Fruit fly (Drosophila melanogaster) whole organism, embryonic: Measurements from ENCODE around the gene CG33293.

Source experiments
- Adf1 ChIP-seq: fragments of 200-800 bp; sonication (Bioruptor generic); IDR thresholded peaks from 2 replicates; pipeline ENCODE4 v1.3.6; 2022; ENCODE audit warnings: missing biosample characterization, missing genetic modification characterization
- BEAF-32 ChIP-seq: fragments of 200-800 bp; sonication (Bioruptor generic); optimal IDR thresholded peaks from 3 replicates; lab custom pipeline; 2017; ENCODE audit warnings: missing biosample characterization, missing genetic modification characterization, mild to moderate bottlenecking, moderate library complexity, missing genetic modification reagents
- CG10209 ChIP-seq: fragments of 200-800 bp; sonication (Bioruptor generic); optimal IDR thresholded peaks from 3 replicates; lab custom pipeline; 2017; ENCODE audit warnings: missing biosample characterization, mild to moderate bottlenecking, missing genetic modification characterization, missing genetic modification reagents
- CG11456 ChIP-seq: fragments of 200-800 bp; sonication (Bioruptor generic); IDR thresholded peaks from 3 replicates; pipeline ENCODE4 v1.3.6; 2022; ENCODE audit warnings: missing biosample characterization, missing genetic modification characterization
- CG11695 ChIP-seq: fragments of 200-800 bp; sonication (Bioruptor generic); IDR thresholded peaks from 3 replicates; pipeline ENCODE4 v1.3.6; 2022; ENCODE audit warnings: missing biosample characterization, missing genetic modification characterization
- CG12071 ChIP-seq: fragments of 200-800 bp; sonication (Bioruptor generic); optimal IDR thresholded peaks from 3 replicates; lab custom pipeline; 2018; ENCODE audit warnings: missing biosample characterization, mild to moderate bottlenecking, missing genetic modification characterization
- CG12104 ChIP-seq: fragments of 200-800 bp; sonication (Bioruptor generic); optimal IDR thresholded peaks from 3 replicates; lab custom pipeline; 2016; ENCODE audit warnings: missing biosample characterization, missing genetic modification characterization
- CG12236 ChIP-seq: fragments of 200-800 bp; sonication (Bioruptor generic); optimal IDR thresholded peaks from 2 replicates; lab custom pipeline; 2016; ENCODE audit warnings: missing biosample characterization, missing genetic modification characterization
- CG12744 ChIP-seq: fragments of 200-800 bp; sonication (Bioruptor generic); optimal IDR thresholded peaks from 2 replicates; lab custom pipeline; 2016; ENCODE audit warnings: missing biosample characterization, missing genetic modification characterization
- CG13424 ChIP-seq: fragments of 200-800 bp; sonication (Bioruptor generic); optimal IDR thresholded peaks from 2 replicates; lab custom pipeline; 2019; ENCODE audit warnings: missing biosample characterization, mild to moderate bottlenecking, missing genetic modification characterization, moderate library complexity
- CG14014 ChIP-seq: fragments of 200-800 bp; sonication (Bioruptor generic); IDR thresholded peaks from 2 replicates; pipeline ENCODE4 v1.3.6; 2022; ENCODE audit warnings: missing biosample characterization, missing genetic modification characterization
- CG15073 ChIP-seq: fragments of 200-800 bp; sonication (Bioruptor generic); optimal IDR thresholded peaks from 2 replicates; lab custom pipeline; 2016; ENCODE audit warnings: missing biosample characterization, missing genetic modification characterization
- CG16863 ChIP-seq: fragments of 200-800 bp; sonication (Bioruptor generic); optimal IDR thresholded peaks from 3 replicates; lab custom pipeline; 2016; ENCODE audit warnings: missing biosample characterization, missing genetic modification characterization
- CG17568 ChIP-seq: fragments of 200-800 bp; sonication (Bioruptor generic); optimal IDR thresholded peaks from 2 replicates; lab custom pipeline; 2018; ENCODE audit warnings: missing biosample characterization, mild to moderate bottlenecking, missing genetic modification characterization, moderate library complexity
- CG18011 ChIP-seq: fragments of 200-800 bp; sonication (Bioruptor generic); optimal IDR thresholded peaks from 2 replicates; lab custom pipeline; 2017; ENCODE audit warnings: missing biosample characterization, missing genetic modification characterization, mild to moderate bottlenecking, moderate library complexity, missing genotype
- CG4424 ChIP-seq: fragments of 200-800 bp; sonication (Bioruptor generic); optimal IDR thresholded peaks from 3 replicates; lab custom pipeline; 2016; ENCODE audit warnings: missing biosample characterization, missing genetic modification characterization
- CG7357 ChIP-seq: fragments of 200-800 bp; sonication (Bioruptor generic); IDR thresholded peaks from 3 replicates; pipeline ENCODE4 v1.3.6; 2022; ENCODE audit warnings: missing biosample characterization, missing genetic modification characterization
- CG8359 ChIP-seq: fragments of 200-800 bp; sonication (Bioruptor generic); optimal IDR thresholded peaks from 2 replicates; lab custom pipeline; 2017; ENCODE audit warnings: missing biosample characterization, mild to moderate bottlenecking, missing genetic modification characterization, borderline replicate concordance
- CG9797 ChIP-seq: fragments of 200-800 bp; sonication (Bioruptor generic); optimal IDR thresholded peaks from 3 replicates; lab custom pipeline; 2018; ENCODE audit warnings: missing biosample characterization, mild to moderate bottlenecking, missing genetic modification characterization
- CTCF ChIP-seq: fragments of 200-800 bp; sonication (Bioruptor generic); optimal IDR thresholded peaks from 2 replicates; lab custom pipeline; 2017; ENCODE audit warnings: missing biosample characterization, mild to moderate bottlenecking, missing genetic modification characterization, moderate library complexity
- Dip2 ChIP-seq: fragments of 200-800 bp; sonication (Bioruptor generic); IDR thresholded peaks from 2 replicates; pipeline ENCODE4 v1.3.6; 2022; ENCODE audit warnings: missing biosample characterization, missing genetic modification characterization
- Ets97D ChIP-seq: fragments of 200-800 bp; sonication (Bioruptor generic); optimal IDR thresholded peaks from 3 replicates; lab custom pipeline; 2016; ENCODE audit warnings: missing biosample characterization, missing genetic modification characterization
- HLH4C ChIP-seq: fragments of 200-800 bp; sonication (Bioruptor generic); IDR thresholded peaks from 3 replicates; pipeline ENCODE4 v1.3.6; 2022; ENCODE audit warnings: missing biosample characterization, missing genetic modification characterization; ENCODE audit not compliant: partially characterized antibody
- Hand ChIP-seq: fragments of 200-800 bp; sonication (Bioruptor generic); optimal IDR thresholded peaks from 2 replicates; lab custom pipeline; 2017; ENCODE audit warnings: mild to moderate bottlenecking, missing biosample characterization, missing genetic modification reagents, missing genetic modification characterization
- Hr51 ChIP-seq, 2 experiments: fragments of 200-800 bp; sonication (Bioruptor generic); optimal IDR thresholded peaks; 2 replicates in 1 of 2; 3 replicates in 1 of 2; lab custom pipeline; 2016 to 2018; ENCODE audit warnings: missing biosample characterization in 2 of 2, missing genetic modification characterization in 2 of 2, mild to moderate bottlenecking in 1 of 2, moderate library complexity in 1 of 2
- MESR4 ChIP-seq: fragments of 200-800 bp; sonication (Bioruptor generic); optimal IDR thresholded peaks from 2 replicates; lab custom pipeline; 2018; ENCODE audit warnings: missing biosample characterization, mild to moderate bottlenecking, missing genetic modification characterization, moderate library complexity
- Opbp ChIP-seq: fragments of 200-800 bp; sonication (Bioruptor generic); IDR thresholded peaks from 3 replicates; pipeline ENCODE4 v1.3.6; 2022; ENCODE audit warnings: missing biosample characterization, missing genetic modification characterization; ENCODE audit not compliant: partially characterized antibody
- Sox100B ChIP-seq: fragments of 200-800 bp; sonication (Bioruptor generic); optimal IDR thresholded peaks from 3 replicates; lab custom pipeline; 2018; ENCODE audit warnings: missing biosample characterization, mild to moderate bottlenecking, missing genetic modification characterization
- Stat92E ChIP-seq, 3 experiments: fragments of >200 bp in 2 of 3; fragments of 200-800 bp in 1 of 3; sonication (Bioruptor generic) in 1 of 3; optimal IDR thresholded peaks; 2 replicates each; lab custom pipeline; 2017 to 2019; ENCODE audit warnings: missing biosample characterization in 3 of 3, missing genetic modification characterization in 3 of 3, mild to moderate bottlenecking in 1 of 3, moderate library complexity in 1 of 3
- Tbp ChIP-seq: fragments of >200 bp; optimal IDR thresholded peaks from 2 replicates; lab custom pipeline; 2018; ENCODE audit warnings: missing biosample characterization, missing genetic modification characterization
- Usf ChIP-seq: fragments of 200-800 bp; sonication (Bioruptor generic); optimal IDR thresholded peaks from 2 replicates; lab custom pipeline; 2017; ENCODE audit warnings: missing genotype, missing biosample characterization, missing genetic modification characterization
- Vsx1 ChIP-seq: fragments of 200-800 bp; sonication (Bioruptor generic); optimal IDR thresholded peaks from 2 replicates; lab custom pipeline; 2017; ENCODE audit warnings: missing biosample characterization, mild to moderate bottlenecking, missing genetic modification characterization, missing genetic modification reagents
- Xrp1 ChIP-seq: fragments of 200-800 bp; sonication (Bioruptor generic); IDR thresholded peaks from 2 replicates; pipeline ENCODE4 v1.3.6; 2022; ENCODE audit warnings: missing biosample characterization, missing genetic modification characterization
- bcd ChIP-seq: fragments of 200-800 bp; sonication (Bioruptor generic); optimal IDR thresholded peaks from 2 replicates; lab custom pipeline; 2017; ENCODE audit warnings: missing biosample characterization, mild to moderate bottlenecking, missing genetic modification characterization
- crc ChIP-seq: fragments of 200-800 bp; sonication (Bioruptor generic); optimal IDR thresholded peaks from 2 replicates; lab custom pipeline; 2016; ENCODE audit warnings: missing biosample characterization, missing genetic modification characterization
- dmrt11E ChIP-seq: fragments of 200-800 bp; sonication (Bioruptor generic); optimal IDR thresholded peaks from 3 replicates; lab custom pipeline; 2018; ENCODE audit warnings: missing biosample characterization, mild to moderate bottlenecking, missing genetic modification characterization, moderate library complexity
- esg ChIP-seq: fragments of 200-800 bp; sonication (Bioruptor generic); conservative IDR thresholded peaks from 2 replicates; pipeline ENCODE4 v1.3.6; 2022; ENCODE audit warnings: missing biosample characterization, missing genetic modification characterization
- eve ChIP-seq, 2 experiments: fragments of >200 bp; optimal IDR thresholded peaks; 2 replicates each; lab custom pipeline; 2017; ENCODE audit warnings: missing biosample characterization in 2 of 2, missing genetic modification characterization in 2 of 2
- grn ChIP-seq: fragments of 200-800 bp; sonication (Bioruptor generic); optimal IDR thresholded peaks from 3 replicates; lab custom pipeline; 2017; ENCODE audit warnings: missing biosample characterization, missing genetic modification characterization
- hth ChIP-seq: fragments of >200 bp; optimal IDR thresholded peaks from 2 replicates; lab custom pipeline; 2017; ENCODE audit warnings: inconsistent platforms
- jing ChIP-seq: fragments of 200-800 bp; sonication (Bioruptor generic); optimal IDR thresholded peaks from 2 replicates; lab custom pipeline; 2018; ENCODE audit warnings: missing biosample characterization, mild to moderate bottlenecking, missing genetic modification characterization
- prd ChIP-seq, 3 experiments: fragments of >200 bp in 2 of 3; fragments of 200-800 bp in 1 of 3; sonication (Bioruptor generic) in 1 of 3; optimal IDR thresholded peaks in 2 of 3; IDR thresholded peaks in 1 of 3; 2 replicates in 2 of 3; 3 replicates in 1 of 3; pipeline versions ENCODE4 v1.3.6 to Lab custom; 2017 to 2022; ENCODE audit warnings: missing biosample characterization in 1 of 3, missing genetic modification characterization in 1 of 3
- sd ChIP-seq: fragments of 200-800 bp; sonication (Bioruptor generic); optimal IDR thresholded peaks from 3 replicates; lab custom pipeline; 2018; ENCODE audit warnings: missing biosample characterization, mild to moderate bottlenecking, missing genetic modification characterization, moderate library complexity
- tgo ChIP-seq: fragments of 200-800 bp; sonication (Bioruptor generic); IDR thresholded peaks from 3 replicates; pipeline ENCODE4 v1.3.6; 2022; ENCODE audit warnings: missing biosample characterization, missing genetic modification characterization
- tin ChIP-seq: fragments of 200-800 bp; sonication (Bioruptor generic); optimal IDR thresholded peaks from 3 replicates; lab custom pipeline; 2016; ENCODE audit warnings: missing biosample characterization, missing genetic modification characterization
- trem ChIP-seq: fragments of 200-800 bp; optimal IDR thresholded peaks from 3 replicates; lab custom pipeline; 2019; ENCODE audit warnings: missing biosample characterization, mild to moderate bottlenecking, missing genetic modification characterization, moderate library complexity
- unc-4 ChIP-seq: fragments of 200-800 bp; sonication (Bioruptor generic); IDR thresholded peaks from 2 replicates; pipeline ENCODE4 v1.3.6; 2022; ENCODE audit warnings: missing biosample characterization, missing genetic modification characterization; ENCODE audit not compliant: partially characterized antibody

The CG33293 gene

DNA sequence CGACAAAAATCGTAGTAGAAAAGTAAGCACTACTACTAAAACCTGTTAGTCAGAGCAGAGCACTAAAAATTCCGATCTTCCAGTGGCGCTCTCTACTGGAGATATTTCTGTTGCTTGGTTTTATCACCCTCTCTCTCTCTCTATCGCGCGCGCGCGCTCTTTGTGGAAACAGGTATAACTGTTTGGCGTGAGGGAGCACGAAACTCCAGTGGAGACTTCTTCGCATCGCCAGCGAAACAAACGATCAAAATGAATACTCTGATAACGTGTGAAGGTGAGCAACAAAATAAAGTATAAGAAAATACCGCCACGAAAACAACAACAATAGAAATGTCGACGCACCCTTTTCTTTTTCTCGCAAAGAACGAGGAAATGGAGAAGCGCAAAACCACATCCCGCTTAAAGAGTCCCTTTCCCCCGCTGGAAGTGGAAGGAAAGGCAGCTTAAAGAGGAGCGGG lies 24.2 kb downstream of the CG33293 start (continued):
- peak; percentile 29 for TF ChIP-seq BEAF-32 (GFP tag; lab: Kevin White, UChicago)
- no peak for TF ChIP-seq Xrp1
- no peak for TF ChIP-seq CG12236 (GFP tag; lab: Kevin White, UChicago)
- TF ChIP-seq Adf1: no peak
- TF ChIP-seq CG16863 (GFP tag; lab: Kevin White, UChicago): no peak
- TF ChIP-seq CG11695 (GFP tag; lab: Robert Waterston, UW): no peak
- TF ChIP-seq CG8359 (GFP tag; lab: Kevin White, UChicago): no peak
- peak; percentile 89 for TF ChIP-seq CTCF (GFP tag; lab: Kevin White, UChicago)
- TF ChIP-seq esg: no peak
- TF ChIP-seq CG10209 (GFP tag; lab: Kevin White, UChicago): no peak
- TF ChIP-seq Dip2: no peak
- TF ChIP-seq unc-4: peak; percentile 41; the same call in 1 of the 2 replicates
- no peak for TF ChIP-seq dmrt11E
- TF ChIP-seq crc (GFP tag; lab: Kevin White, UChicago): no peak
- no peak for TF ChIP-seq Hr51 (GFP tag; optimal IDR thresholded peaks at IDR 0.05; lab: Kevin White, UChicago)
- no peak for TF ChIP-seq tin (GFP tag; lab: Kevin White, UChicago)
- TF ChIP-seq trem (tag; lab: Kevin White, UChicago): no peak
- TF ChIP-seq CG17568 (GFP tag; lab: Kevin White, UChicago): no peak
- TF ChIP-seq Sox100B (GFP tag; lab: Kevin White, UChicago): no peak
- no peak for TF ChIP-seq bcd (GFP tag; lab: Kevin White, UChicago)
- TF ChIP-seq CG4424 (GFP tag; lab: Kevin White, UChicago): peak; percentile 89
- TF ChIP-seq grn (GFP tag; lab: Kevin White, UChicago): peak; percentile 55
- peak; percentile 99 for TF ChIP-seq sd (tag; lab: Kevin White, UChicago)
- no peak for TF ChIP-seq CG12744 (GFP tag; lab: Kevin White, UChicago)
- TF ChIP-seq CG7357 (GFP tag; lab: Robert Waterston, UW): no peak

DNA sequence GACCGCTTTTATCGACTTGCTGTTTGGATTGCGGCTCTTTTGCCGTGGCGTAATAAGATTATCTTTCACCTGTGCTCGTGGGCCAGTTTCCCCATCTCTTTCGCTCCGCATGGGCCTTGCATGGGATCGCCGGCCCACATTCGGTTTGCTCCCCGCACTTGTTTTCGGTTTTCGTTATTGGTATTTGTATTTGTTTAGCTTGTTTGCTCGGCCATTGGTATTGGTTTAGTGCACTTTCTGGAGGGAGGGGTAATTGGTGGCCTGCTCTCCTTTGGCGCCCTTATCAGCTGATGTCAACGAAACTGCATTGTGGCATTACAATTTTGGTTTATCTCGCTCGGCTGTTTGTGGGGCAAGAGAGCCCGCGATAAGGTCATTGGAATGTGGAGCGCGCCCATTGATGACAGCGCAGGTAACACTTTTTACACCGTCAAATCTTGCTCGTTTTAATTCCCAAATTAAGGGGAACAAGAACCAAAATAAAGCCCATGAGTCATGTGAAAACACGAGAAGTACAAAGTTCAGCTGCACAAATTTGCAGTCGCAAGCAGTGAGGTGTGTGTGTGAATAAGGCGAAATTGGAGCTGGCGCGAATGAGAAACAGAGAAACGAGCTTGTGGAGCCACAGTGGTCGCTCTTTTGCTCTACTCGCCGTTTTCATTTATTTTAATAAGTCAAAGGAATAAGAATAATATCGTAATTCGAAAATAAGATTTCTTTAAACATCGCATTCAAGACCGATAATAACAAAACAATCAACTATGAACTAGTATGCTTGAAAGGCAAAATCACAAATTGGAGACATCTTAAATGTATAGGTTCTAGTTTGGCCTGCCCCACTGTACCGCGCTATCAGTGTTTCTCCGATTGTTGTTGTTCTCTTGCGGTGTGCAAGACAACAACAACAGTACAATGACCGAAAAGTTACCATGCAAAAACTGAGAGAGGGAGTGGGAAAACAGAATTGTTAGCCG lies 24.9 kb downstream of the CG33293 start:
- TF ChIP-seq CG11456 (GFP tag; lab: Robert Waterston, UW) (peak; percentile 89), CG14014 (peak; percentile 82; the same call in 1 of the 2 replicates), MESR4 (GFP tag; lab: Kevin White, UChicago) (peak; percentile 73), jing (peak; percentile 93), Usf (GFP tag; lab: Kevin White, UChicago) (peak; percentile 92), Hand (GFP tag; lab: Kevin White, UChicago) (peak; percentile 7), Stat92E (GFP tag; optimal IDR thresholded peaks at IDR 0.05; lab: Kevin White, UChicago) (peak in 1 of 3 experiments; percentile 80), CG18011 (GFP tag; lab: Kevin White, UChicago) (peak; percentile 76), CG13424 (tag; lab: Kevin White, UChicago) (peak; percentile 87), CG16863 (GFP tag; lab: Kevin White, UChicago) (peak; percentile 99), tgo (GFP tag; lab: Robert Waterston, UW) (peak; percentile 82), hth (lab: Kevin White, UChicago) (no peak), prd (optimal IDR thresholded peaks at IDR 0.05; lab: Kevin White, UChicago) (no peak), prd (GFP tag; IDR thresholded peaks at IDR 0.05; lab: Robert Waterston, UW) (peak; percentile 91), Tbp (GFP tag; lab: Kevin White, UChicago) (no peak), CG12104 (GFP tag; lab: Kevin White, UChicago) (peak; percentile 97), HLH4C (no peak; the same call in 2 of the 3 replicates), eve (GFP tag; optimal IDR thresholded peaks at IDR 0.05; lab: Kevin White, UChicago) (peak in 1 of 2 experiments; percentile 25), CG15073 (peak; percentile 88), Ets97D (GFP tag; lab: Kevin White, UChicago) (peak; percentile 91), CG12071 (GFP tag; lab: Kevin White, UChicago) (peak; percentile 98), Opbp (GFP tag; lab: Robert Waterston, UW) (no peak), CG9797 (GFP tag; lab: Kevin White, UChicago) (peak; percentile 77), Vsx1 (GFP tag; lab: Kevin White, UChicago) (peak; percentile 99)
